Worm (Caenorhabditis elegans) whole organism, midembryonic: Measurements from ENCODE around the gene D1025.10.

Experiments used
- cog-1 ChIP-seq: sonication (generic microtip); optimal IDR thresholded peaks from 2 replicates; lab custom pipeline; 2016; ENCODE audit warnings: missing genetic modification characterization, missing compliant biosample characterization
- flt-1 ChIP-seq: fragments of 200-800 bp; sonication (Bioruptor generic); IDR thresholded peaks from 2 replicates; pipeline ENCODE4 v1.3.6; 2022; ENCODE audit warnings: missing genetic modification characterization, missing compliant biosample characterization
- klf-2 ChIP-seq: fragments of 200-800 bp; sonication (Bioruptor generic); conservative IDR thresholded peaks from 2 replicates; pipeline ENCODE4 v1.3.6; 2022; ENCODE audit warnings: missing genetic modification reagents, missing genetic modification characterization, missing compliant biosample characterization
- med-1 ChIP-seq: sonication (generic microtip); optimal IDR thresholded peaks from 2 replicates; lab custom pipeline; 2017; ENCODE audit warnings: missing genetic modification characterization, mild to moderate bottlenecking, missing compliant biosample characterization, antibody characterized with exemption, missing genetic modification reagents; ENCODE audit not compliant: insufficient read depth
- tab-1 ChIP-seq: fragments of 200-800 bp; sonication (Bioruptor generic); IDR thresholded peaks from 2 replicates; pipeline ENCODE4 v1.3.6; 2022; ENCODE audit warnings: missing genetic modification characterization, missing compliant biosample characterization
- ztf-29 ChIP-seq: fragments of 200-800 bp; sonication (Bioruptor generic); IDR thresholded peaks from 2 replicates; pipeline ENCODE4 v1.3.6; 2022; ENCODE audit warnings: missing genetic modification reagents, missing genetic modification characterization, missing compliant biosample characterization

DNA sequence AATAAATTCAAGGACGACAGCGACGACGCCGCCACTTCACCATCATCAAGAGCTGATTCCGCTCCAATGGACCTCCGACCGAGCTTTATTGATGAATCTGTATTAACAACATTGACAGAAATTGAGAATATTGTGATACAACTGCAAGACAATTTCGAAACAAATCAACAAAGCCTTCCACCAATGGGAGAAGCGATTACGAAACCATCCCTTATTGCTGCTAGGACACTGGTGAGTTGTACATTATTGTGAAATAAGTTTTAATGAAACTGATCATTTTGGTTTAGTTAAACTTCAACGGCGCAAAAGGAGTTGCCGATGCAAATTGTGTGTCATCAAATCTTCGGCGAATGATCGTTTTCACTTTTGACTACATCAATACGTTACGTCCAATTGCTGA, 42.4 kb downstream of the D1025.10 start:
- TF ChIP-seq cog-1 (tag; lab: Kevin White, UChicago): no peak
- TF ChIP-seq med-1 (GFP tag; lab: Kevin White, UChicago): no peak
- TF ChIP-seq flt-1: no peak
- no peak for TF ChIP-seq klf-2 (GFP tag; lab: Robert Waterston, UW)
- no peak for TF ChIP-seq tab-1 (GFP tag; lab: Robert Waterston, UW)
- TF ChIP-seq ztf-29 (GFP tag; lab: Robert Waterston, UW): no peak
